Worm (Caenorhabditis elegans) whole organism, early embryonic: ENCODE data around the gene ZK1240.6.

ENCODE experiments used
- aly-1 ChIP-seq: sonication (generic microtip); optimal IDR thresholded peaks from 2 replicates; lab custom pipeline; 2016; ENCODE audit warnings: missing genetic modification characterization, missing compliant biosample characterization
- ama-1 ChIP-seq: fragments of 150-350 bp; optimal IDR thresholded peaks from 2 replicates; lab custom pipeline; 2014
- ceh-13 ChIP-seq: fragments of 200-800 bp; sonication (Bioruptor generic); optimal IDR thresholded peaks from 2 replicates; lab custom pipeline; 2018; ENCODE audit warnings: mild to moderate bottlenecking, missing genetic modification characterization, missing compliant biosample characterization
- ceh-36 ChIP-seq: sonication (generic microtip); optimal IDR thresholded peaks from 2 replicates; lab custom pipeline; 2016; ENCODE audit warnings: missing genetic modification characterization, inconsistent platforms, missing compliant biosample characterization
- flt-1 ChIP-seq: fragments of 200-800 bp; sonication (Bioruptor generic); IDR thresholded peaks from 2 replicates; pipeline ENCODE4 v1.3.6; 2022; ENCODE audit warnings: missing genetic modification characterization, missing compliant biosample characterization
- sea-1 ChIP-seq: fragments of 200-800 bp; sonication (Bioruptor generic); conservative IDR thresholded peaks from 2 replicates; pipeline ENCODE4 v1.3.6; 2022; ENCODE audit warnings: missing genetic modification characterization, missing compliant biosample characterization
- tbx-11 ChIP-seq: fragments of 200-800 bp; sonication (Bioruptor generic); IDR thresholded peaks from 2 replicates; pipeline ENCODE4 v1.3.6; 2022; ENCODE audit warnings: missing genetic modification characterization, missing compliant biosample characterization
- tbx-37 ChIP-seq: fragments of 200-800 bp; sonication (Bioruptor generic); conservative IDR thresholded peaks from 2 replicates; pipeline ENCODE4 v1.3.6; 2022; ENCODE audit warnings: missing genetic modification reagents, missing genetic modification characterization, missing compliant biosample characterization
- tra-4 ChIP-seq: sonication (generic microtip); optimal IDR thresholded peaks from 2 replicates; lab custom pipeline; 2017; ENCODE audit warnings: missing genetic modification characterization, missing compliant biosample characterization

ce11 chrII:2273750-2274149, 49.0 kb downstream of the ZK1240.6 start:
- TF ChIP-seq ama-1 (lab: Kevin White, UChicago): no peak
- TF ChIP-seq tbx-37 (GFP tag; lab: Robert Waterston, UW): no peak
- no peak for TF ChIP-seq sea-1
- no peak for TF ChIP-seq tra-4
- TF ChIP-seq flt-1 (GFP tag; lab: Robert Waterston, UW): no peak
- TF ChIP-seq aly-1 (tag; lab: Kevin White, UChicago): no peak
- no peak for TF ChIP-seq ceh-13 (GFP tag; lab: Kevin White, UChicago)
- TF ChIP-seq tbx-11 (GFP tag; lab: Robert Waterston, UW): no peak
- no peak for TF ChIP-seq ceh-36
